Worm (Caenorhabditis elegans) whole organism, mixed stage, embryonic: ENCODE results near the gene Y73F4A.3.

Source experiments
- elt-3 ChIP-seq: fragments of 150-350 bp; optimal IDR thresholded peaks from 2 replicates; lab custom pipeline; 2014; ENCODE audit warnings: missing biosample characterization, missing genetic modification characterization
- lin-13 ChIP-seq: fragments of 150-350 bp; optimal IDR thresholded peaks from 2 replicates; lab custom pipeline; 2014; ENCODE audit warnings: missing biosample characterization, missing genetic modification characterization

ce11 chrIV:9001184-9001583 lies 39.1 kb downstream of the Y73F4A.3 start:
- no peak for TF ChIP-seq elt-3 (tag; lab: Kevin White, UChicago)
- TF ChIP-seq lin-13 (tag; lab: Kevin White, UChicago): no peak
